Fruit fly (Drosophila melanogaster): ENCODE data around the gene CG31523.

dm6 chr3R:4453213-4453956, 25.6 kb downstream of the CG31523 start:
- TF ChIP-seq rn (GFP tag; IDR thresholded peaks at IDR 0.05) (no peak), EcR (GFP tag; optimal IDR thresholded peaks at IDR 0.05) (peak; percentile 16), fd96Ca (GFP tag; IDR thresholded peaks at IDR 0.05) (peak; percentile 68; the same call in 1 of the 3 replicates), CG34367 (tag; optimal IDR thresholded peaks at IDR 0.05) (no peak)
